Fruit fly (Drosophila melanogaster): ENCODE data around the gene Prestin.

dm6 chr3L:17884276-17884675, 23.3 kb downstream of the Prestin start, which contains the start of gene CG5506:
- TF ChIP-seq Myc (optimal IDR thresholded peaks at IDR 0.05) (no peak), insv (optimal IDR thresholded peaks at IDR 0.05) (no peak), Sin3A (optimal IDR thresholded peaks at IDR 0.05) (no peak), psq (optimal IDR thresholded peaks at IDR 0.05) (no peak), h (optimal IDR thresholded peaks at IDR 0.05) (no peak)

Measured in Kc167 (cell line).